Worm (Caenorhabditis elegans) whole organism, L4 larva: ENCODE results near the gene sri-25.

Experiments
- F10B5.3 ChIP-seq: sonication (generic microtip); optimal IDR thresholded peaks from 2 replicates; lab custom pipeline; 2016; ENCODE audit warnings: mild to moderate bottlenecking, missing genetic modification characterization, missing compliant biosample characterization
- F37D6.2 ChIP-seq: sonication (generic microtip); optimal IDR thresholded peaks from 2 replicates; lab custom pipeline; 2016; ENCODE audit warnings: mild to moderate bottlenecking, missing genetic modification characterization, missing compliant biosample characterization
- T20F7.1 ChIP-seq: fragments of 200-800 bp; sonication (Bioruptor generic); optimal IDR thresholded peaks from 2 replicates; lab custom pipeline; 2018; ENCODE audit warnings: mild to moderate bottlenecking, missing genetic modification characterization, missing compliant biosample characterization
- T26A8.4 ChIP-seq: fragments of 200-800 bp; sonication (Bioruptor generic); IDR thresholded peaks from 2 replicates; pipeline ENCODE4 v1.3.6; 2022; ENCODE audit warnings: missing genetic modification characterization, missing compliant biosample characterization
- Y48G9A.11 ChIP-seq: fragments of 200-800 bp; sonication (Bioruptor generic); IDR thresholded peaks from 2 replicates; pipeline ENCODE4 v1.3.6; 2022; ENCODE audit warnings: missing genetic modification reagents, missing genetic modification characterization, missing compliant biosample characterization
- Y75B8A.6 ChIP-seq: fragments of 200-800 bp; sonication (Bioruptor generic); IDR thresholded peaks from 2 replicates; pipeline ENCODE4 v1.3.6; 2022; ENCODE audit warnings: missing genetic modification reagents, missing genetic modification characterization, missing compliant biosample characterization
- aly-2 ChIP-seq: sonication (generic microtip); optimal IDR thresholded peaks from 2 replicates; lab custom pipeline; 2018; ENCODE audit warnings: missing biosample characterization, missing genetic modification characterization
- ama-1 ChIP-seq: fragments of 150-350 bp; optimal IDR thresholded peaks from 2 replicates; lab custom pipeline; 2014; ENCODE audit warnings: inconsistent platforms, mixed read lengths
- arid-1 ChIP-seq: fragments of 200-800 bp; sonication (Bioruptor generic); conservative IDR thresholded peaks from 2 replicates; pipeline ENCODE4 v1.3.6; 2022; ENCODE audit warnings: missing genetic modification reagents, missing genetic modification characterization, missing compliant biosample characterization
- ceh-28 ChIP-seq: fragments of 150-350 bp; optimal IDR thresholded peaks from 2 replicates; lab custom pipeline; 2014; ENCODE audit warnings: missing biosample characterization, missing genetic modification reagents, missing genetic modification characterization
- ceh-82 ChIP-seq: sonication (generic microtip); optimal IDR thresholded peaks from 2 replicates; lab custom pipeline; 2017; ENCODE audit warnings: missing biosample characterization, missing genetic modification characterization
- ces-1 ChIP-seq: fragments of 150-350 bp; sonication (generic microtip); optimal IDR thresholded peaks from 4 replicates; lab custom pipeline; 2014; ENCODE audit warnings: missing biosample characterization, missing genetic modification reagents, missing genetic modification characterization
- cey-2 ChIP-seq: sonication (generic microtip); optimal IDR thresholded peaks from 3 replicates; lab custom pipeline; 2017; ENCODE audit warnings: missing genetic modification characterization, mild to moderate bottlenecking, missing compliant biosample characterization, antibody characterized with exemption, borderline replicate concordance; ENCODE audit not compliant: insufficient read depth
- dmd-8 ChIP-seq: fragments of 200-800 bp; sonication (Bioruptor generic); IDR thresholded peaks from 2 replicates; pipeline ENCODE4 v1.3.6; 2022; ENCODE audit warnings: missing genetic modification characterization, missing compliant biosample characterization
- dpl-1 ChIP-seq: fragments of 150-350 bp; optimal IDR thresholded peaks from 2 replicates; lab custom pipeline; 2014; ENCODE audit warnings: missing biosample characterization, missing genetic modification reagents, missing genetic modification characterization
- duxl-1 ChIP-seq: sonication (generic microtip); optimal IDR thresholded peaks from 2 replicates; lab custom pipeline; 2016; ENCODE audit warnings: mild to moderate bottlenecking, missing genetic modification characterization, moderate library complexity, missing compliant biosample characterization; ENCODE audit not compliant: poor library complexity
- egl-27 ChIP-seq: sonication (generic microtip); optimal IDR thresholded peaks from 3 replicates; lab custom pipeline; 2017; ENCODE audit warnings: missing biosample characterization, missing genetic modification reagents, missing genetic modification characterization
- egl-43 ChIP-seq: fragments of 200-800 bp; sonication (Bioruptor generic); IDR thresholded peaks from 2 replicates; pipeline ENCODE4 v1.3.6; 2022; ENCODE audit warnings: missing genetic modification reagents, missing genetic modification characterization, missing compliant biosample characterization
- hif-1 ChIP-seq, 2 experiments: sonication (generic microtip); optimal IDR thresholded peaks; 2 replicates each; lab custom pipeline; 2016 to 2017; ENCODE audit warnings: missing compliant biosample characterization in 2 of 2, missing genetic modification characterization in 2 of 2, missing genetic modification reagents in 2 of 2, missing genotype in 2 of 2, mild to moderate bottlenecking in 1 of 2
- lin-1 ChIP-seq: fragments of 200-800 bp; sonication (Bioruptor generic); IDR thresholded peaks from 2 replicates; pipeline ENCODE4 v1.3.6; 2022; ENCODE audit warnings: missing genetic modification reagents, missing genetic modification characterization, missing compliant biosample characterization
- lin-13 ChIP-seq: fragments of 150-350 bp; optimal IDR thresholded peaks from 2 replicates; lab custom pipeline; 2014; ENCODE audit warnings: missing biosample characterization, missing genetic modification reagents, missing genetic modification characterization
- lin-29 ChIP-seq: fragments of 200-800 bp; sonication (Bioruptor generic); IDR thresholded peaks from 2 replicates; pipeline ENCODE4 v1.3.6; 2022; ENCODE audit warnings: missing genetic modification reagents, missing genetic modification characterization, missing compliant biosample characterization
- lin-39 ChIP-seq: fragments of 150-350 bp; optimal IDR thresholded peaks from 2 replicates; lab custom pipeline; 2014; ENCODE audit warnings: missing biosample characterization, missing genetic modification reagents, missing genetic modification characterization
- lsy-2 ChIP-seq, 2 experiments: fragments of 150-350 bp in 1 of 2; sonication (generic microtip) in 1 of 2; optimal IDR thresholded peaks; 2 replicates each; lab custom pipeline; 2014 to 2017; ENCODE audit warnings: missing biosample characterization in 2 of 2, missing genetic modification characterization in 2 of 2
- mdt-29 ChIP-seq: fragments of 200-800 bp; sonication (Bioruptor generic); IDR thresholded peaks from 2 replicates; pipeline ENCODE4 v1.3.6; 2022; ENCODE audit warnings: missing genetic modification reagents, missing genetic modification characterization, missing compliant biosample characterization
- mep-1 ChIP-seq: fragments of 150-350 bp; sonication (generic microtip); optimal IDR thresholded peaks from 3 replicates; lab custom pipeline; 2014; ENCODE audit warnings: missing biosample characterization, missing genetic modification characterization
- mxl-2 ChIP-seq: fragments of 200-800 bp; sonication (Bioruptor generic); conservative IDR thresholded peaks from 2 replicates; pipeline ENCODE4 v1.3.6; 2022; ENCODE audit warnings: missing genetic modification reagents, missing genetic modification characterization, missing compliant biosample characterization
- nhr-102 ChIP-seq: sonication (generic microtip); optimal IDR thresholded peaks from 2 replicates; lab custom pipeline; 2016; ENCODE audit warnings: mild to moderate bottlenecking, missing genetic modification characterization, moderate library complexity, missing compliant biosample characterization
- nhr-11 ChIP-seq: fragments of 150-350 bp; optimal IDR thresholded peaks from 2 replicates; lab custom pipeline; 2014; ENCODE audit warnings: missing biosample characterization, missing genetic modification characterization
- nhr-25 ChIP-seq: sonication (generic microtip); optimal IDR thresholded peaks from 2 replicates; lab custom pipeline; 2017; ENCODE audit warnings: missing genetic modification characterization, mild to moderate bottlenecking, missing compliant biosample characterization, antibody characterized with exemption, moderate library complexity, borderline replicate concordance; ENCODE audit not compliant: insufficient read depth
- nhr-48 ChIP-seq: sonication (generic microtip); optimal IDR thresholded peaks from 2 replicates; lab custom pipeline; 2016; ENCODE audit warnings: mild to moderate bottlenecking, missing genetic modification characterization, missing compliant biosample characterization
- nhr-76 ChIP-seq: fragments of 150-350 bp; optimal IDR thresholded peaks from 2 replicates; lab custom pipeline; 2014; ENCODE audit warnings: missing biosample characterization, missing genetic modification characterization
- pha-4 ChIP-seq, 2 experiments: fragments of 150-350 bp in 1 of 2; fragments of 200-800 bp in 1 of 2; sonication (Bioruptor generic) in 1 of 2; IDR thresholded peaks in 1 of 2; optimal IDR thresholded peaks in 1 of 2; 2 replicates each; pipeline versions ENCODE4 v1.3.6 to Lab custom; 2014 to 2022; ENCODE audit warnings: missing genetic modification characterization in 2 of 2, missing genetic modification reagents in 2 of 2, missing biosample characterization in 1 of 2, missing compliant biosample characterization in 1 of 2
- pqm-1 ChIP-seq: sonication (generic microtip); optimal IDR thresholded peaks from 2 replicates; lab custom pipeline; 2017; ENCODE audit warnings: missing biosample characterization, missing genetic modification characterization
- rbr-2 ChIP-seq: sonication (generic microtip); optimal IDR thresholded peaks from 2 replicates; lab custom pipeline; 2016; ENCODE audit warnings: missing genotype, missing genetic modification characterization, missing compliant biosample characterization
- saeg-2 ChIP-seq: fragments of 200-800 bp; sonication (Bioruptor generic); IDR thresholded peaks from 2 replicates; pipeline ENCODE4 v1.3.6; 2022; ENCODE audit warnings: missing genetic modification reagents, missing genetic modification characterization, missing compliant biosample characterization
- sdz-12 ChIP-seq: fragments of 200-800 bp; sonication (Bioruptor generic); optimal IDR thresholded peaks from 2 replicates; lab custom pipeline; 2018; ENCODE audit warnings: mild to moderate bottlenecking, missing genetic modification characterization, missing compliant biosample characterization
- set-16 ChIP-seq: fragments of 200-800 bp; sonication (Bioruptor generic); IDR thresholded peaks from 2 replicates; pipeline ENCODE4 v1.3.6; 2022; ENCODE audit warnings: missing genetic modification reagents, missing genetic modification characterization, missing compliant biosample characterization
- skn-1 ChIP-seq: fragments of 150-350 bp; optimal IDR thresholded peaks from 2 replicates; lab custom pipeline; 2014; ENCODE audit warnings: missing biosample characterization, missing genetic modification characterization
- snpc-1.2 ChIP-seq: fragments of 200-800 bp; sonication (Bioruptor generic); IDR thresholded peaks from 2 replicates; pipeline ENCODE4 v1.3.6; 2022; ENCODE audit warnings: missing genetic modification reagents, missing genetic modification characterization, missing compliant biosample characterization
- tra-1 ChIP-seq: fragments of 200-800 bp; sonication (Bioruptor generic); IDR thresholded peaks from 2 replicates; pipeline ENCODE4 v1.3.6; 2022; ENCODE audit warnings: missing genetic modification reagents, missing genetic modification characterization, missing compliant biosample characterization
- zag-1 ChIP-seq: fragments of 150-350 bp; optimal IDR thresholded peaks from 2 replicates; lab custom pipeline; 2014; ENCODE audit warnings: missing biosample characterization, missing genetic modification characterization
- zfp-2 ChIP-seq: sonication (generic microtip); optimal IDR thresholded peaks from 2 replicates; lab custom pipeline; 2016; ENCODE audit warnings: mild to moderate bottlenecking, missing genetic modification characterization, missing compliant biosample characterization
- zip-11 ChIP-seq: fragments of 200-800 bp; sonication (Bioruptor generic); IDR thresholded peaks from 2 replicates; pipeline ENCODE4 v1.3.6; 2022; ENCODE audit warnings: missing genetic modification characterization, missing compliant biosample characterization
- ztf-7 ChIP-seq: fragments of 150-350 bp; optimal IDR thresholded peaks from 2 replicates; lab custom pipeline; 2014; ENCODE audit warnings: missing biosample characterization, missing genetic modification characterization

sri-25 gene

ce11 chrV:15184097-15185040 lies 32.4 kb upstream of the sri-25 start, which contains the start of gene Y75B12B.1 (continued):
- TF ChIP-seq T26A8.4 (GFP tag; lab: Robert Waterston, UW) (no peak), snpc-1.2 (0 out of 2 replicates have a peak, but pooled peaks have one; percentile 39), T20F7.1 (GFP tag; lab: Kevin White, UChicago) (no peak), pqm-1 (tag; lab: Kevin White, UChicago) (no peak), nhr-76 (no peak)

- TF ChIP-seq mep-1: peak; percentile 11
- TF ChIP-seq set-16 (GFP tag; lab: Robert Waterston, UW): peak; percentile 65
- TF ChIP-seq hif-1 (tag; optimal IDR thresholded peaks at IDR 0.05; lab: Kevin White, UChicago): no peak
- no peak for TF ChIP-seq zfp-2 (tag; lab: Kevin White, UChicago)
- TF ChIP-seq arid-1 (GFP tag; lab: Robert Waterston, UW): peak; percentile 39; the same call in 1 of the 2 replicates
- TF ChIP-seq skn-1 (tag; lab: Kevin White, UChicago): no peak
- no peak for TF ChIP-seq dpl-1 (GFP tag; lab: Kevin White, UChicago)
- no peak for TF ChIP-seq ces-1
- no peak; the same call in 1 of the 2 replicates for TF ChIP-seq pha-4 (GFP tag; IDR thresholded peaks at IDR 0.05; lab: Robert Waterston, UW)
- TF ChIP-seq pha-4 (tag; optimal IDR thresholded peaks at IDR 0.05; lab: Kevin White, UChicago): no peak
- no peak for TF ChIP-seq ceh-28 (tag; lab: Kevin White, UChicago)
- TF ChIP-seq nhr-11 (tag; lab: Kevin White, UChicago): no peak
- TF ChIP-seq ztf-7 (tag; lab: Kevin White, UChicago): no peak
- no peak for TF ChIP-seq pqm-1 (tag; lab: Kevin White, UChicago)
- no peak for TF ChIP-seq lin-39 (tag; lab: Kevin White, UChicago)
- TF ChIP-seq Y75B8A.6 (GFP tag; lab: Robert Waterston, UW): no peak
- TF ChIP-seq ceh-82 (tag; lab: Kevin White, UChicago): no peak
- TF ChIP-seq egl-43 (GFP tag; lab: Robert Waterston, UW): peak; percentile 68
- TF ChIP-seq aly-2 (tag; lab: Kevin White, UChicago): peak; percentile 43
- TF ChIP-seq cey-2 (tag; lab: Kevin White, UChicago): no peak
- TF ChIP-seq F10B5.3 (tag; lab: Kevin White, UChicago): no peak
- peak; percentile 70; the same call in 1 of the 2 replicates for TF ChIP-seq snpc-1.2
- no peak for TF ChIP-seq rbr-2
- no peak for TF ChIP-seq F37D6.2
- TF ChIP-seq duxl-1 (tag; lab: Kevin White, UChicago): no peak
- no peak for TF ChIP-seq zag-1 (tag; lab: Kevin White, UChicago)
- TF ChIP-seq nhr-102: peak; percentile 2
- no peak for TF ChIP-seq saeg-2 (GFP tag; lab: Robert Waterston, UW)
- TF ChIP-seq mdt-29: 0 out of 2 replicates have a peak, but pooled peaks have one; percentile 42
- peak; percentile 46; the same call in 1 of the 2 replicates for TF ChIP-seq Y48G9A.11
- TF ChIP-seq lin-1 (GFP tag; lab: Robert Waterston, UW): no peak
- TF ChIP-seq egl-27 (tag; lab: Kevin White, UChicago): no peak
- TF ChIP-seq tra-1 (GFP tag; lab: Robert Waterston, UW): no peak
- TF ChIP-seq sdz-12 (GFP tag; lab: Kevin White, UChicago): peak; percentile 13
- TF ChIP-seq ama-1 (lab: Kevin White, UChicago): peak; percentile 92
- TF ChIP-seq zip-11 (GFP tag; lab: Robert Waterston, UW): no peak
- 0 out of 2 replicates have a peak, but pooled peaks have one; percentile 4 for TF ChIP-seq dmd-8
- TF ChIP-seq lin-13 (GFP tag; lab: Kevin White, UChicago): peak; percentile 1
- TF ChIP-seq nhr-48 (tag; lab: Kevin White, UChicago): no peak
- no peak for TF ChIP-seq nhr-25 (tag; lab: Kevin White, UChicago)
- TF ChIP-seq mxl-2 (GFP tag; lab: Robert Waterston, UW): no peak
- TF ChIP-seq lin-29 (GFP tag; lab: Robert Waterston, UW): no peak
- peak in 1 of 2 experiments; percentile 1 for TF ChIP-seq lsy-2 (tag; optimal IDR thresholded peaks at IDR 0.05; lab: Kevin White, UChicago)
Measured at ce11 chrV:15186259-15186927, 30.4 kb upstream of the sri-25 start, which contains the start of gene Y75B12B.3. TSS of gene Y75B12B.3 (minus strand) at chrV:15186279.
